Worm (Caenorhabditis elegans) whole organism, young adult: ENCODE measurements around the gene F38E1.3.
A peak's percentile ranks its signal among the peaks of the same experiment; 100 is the strongest.

Source experiments
- Y67H2A.10 ChIP-seq: fragments of 200-800 bp; sonication (Bioruptor generic); conservative IDR thresholded peaks from 2 replicates; pipeline ENCODE4 v1.3.6; 2022; ENCODE audit warnings: missing genetic modification reagents, missing genetic modification characterization, missing compliant biosample characterization
- dpff-1 ChIP-seq: sonication (generic microtip); optimal IDR thresholded peaks from 2 replicates; lab custom pipeline; 2017; ENCODE audit warnings: mild to moderate bottlenecking, missing genetic modification characterization, missing compliant biosample characterization
- hlh-26 ChIP-seq: fragments of 200-800 bp; sonication (Bioruptor generic); conservative IDR thresholded peaks from 2 replicates; pipeline ENCODE4 v1.3.6; 2022; ENCODE audit warnings: missing genetic modification reagents, missing genetic modification characterization, missing compliant biosample characterization
- rpc-1 ChIP-seq, 2 experiments: fragments of 150-350 bp in 1 of 2; sonication (generic microtip) in 1 of 2; optimal IDR thresholded peaks; 2 replicates each; lab custom pipeline; 2014 to 2018; ENCODE audit warnings: missing biosample characterization in 1 of 2, missing genetic modification characterization in 1 of 2, missing genetic modification reagents in 1 of 2, missing genotype in 1 of 2
- ztf-26 ChIP-seq: sonication (generic microtip); optimal IDR thresholded peaks from 2 replicates; lab custom pipeline; 2017; ENCODE audit warnings: missing genetic modification characterization, missing compliant biosample characterization

ce11 chrV:8426210-8426609 is 50.3 kb downstream of the F38E1.3 start:
- no peak for TF ChIP-seq Y67H2A.10 (GFP tag; lab: Robert Waterston, UW)
- TF ChIP-seq hlh-26 (GFP tag; lab: Robert Waterston, UW) = no peak
- no peak for TF ChIP-seq ztf-26
- peak; percentile 25 for TF ChIP-seq rpc-1 (optimal IDR thresholded peaks at IDR 0.05; lab: Kevin White, UChicago)
- TF ChIP-seq rpc-1 (tag; optimal IDR thresholded peaks at IDR 0.05; lab: Kevin White, UChicago) = no peak
- TF ChIP-seq dpff-1 (tag; lab: Kevin White, UChicago) = no peak
